Worm (Caenorhabditis elegans) whole organism, young adult: ENCODE data around the gene K09C4.4.
A peak's percentile ranks its signal among the peaks of the same experiment; 100 is the strongest.

Experiments used
- C06A6.2 ChIP-seq: fragments of 200-800 bp; sonication (Bioruptor generic); conservative IDR thresholded peaks from 2 replicates; pipeline ENCODE4 v1.3.6; 2022; ENCODE audit warnings: missing genetic modification characterization, missing compliant biosample characterization
- C17E4.6 ChIP-seq: fragments of 200-800 bp; sonication (Bioruptor generic); IDR thresholded peaks from 2 replicates; pipeline ENCODE4 v1.3.6; 2022; ENCODE audit warnings: missing genetic modification reagents, missing genetic modification characterization, missing compliant biosample characterization
- F22D6.2 ChIP-seq: sonication (generic microtip); optimal IDR thresholded peaks from 2 replicates; lab custom pipeline; 2016; ENCODE audit warnings: mild to moderate bottlenecking, missing genetic modification characterization, missing compliant biosample characterization
- K11D2.4 ChIP-seq: fragments of 200-800 bp; sonication (Bioruptor generic); IDR thresholded peaks from 2 replicates; pipeline ENCODE4 v1.3.6; 2022; ENCODE audit warnings: missing genetic modification reagents, missing genetic modification characterization, missing compliant biosample characterization
- Y56A3A.18 ChIP-seq: fragments of 200-800 bp; sonication (Bioruptor generic); IDR thresholded peaks from 2 replicates; pipeline ENCODE4 v1.3.6; 2022; ENCODE audit warnings: missing genetic modification reagents, missing genetic modification characterization, missing compliant biosample characterization
- Y79H2A.3 ChIP-seq: fragments of 200-800 bp; sonication (Bioruptor generic); conservative IDR thresholded peaks from 2 replicates; pipeline ENCODE4 v1.3.6; 2022; ENCODE audit warnings: missing genetic modification reagents, missing genetic modification characterization, missing compliant biosample characterization
- ZK185.1 ChIP-seq: sonication (generic microtip); optimal IDR thresholded peaks from 2 replicates; lab custom pipeline; 2016; ENCODE audit warnings: mild to moderate bottlenecking, missing genetic modification characterization, missing compliant biosample characterization; ENCODE audit not compliant: poor library complexity, severe bottlenecking
- atf-7 ChIP-seq: sonication (generic microtip); optimal IDR thresholded peaks from 2 replicates; lab custom pipeline; 2017; ENCODE audit warnings: mild to moderate bottlenecking, missing genetic modification characterization, missing compliant biosample characterization
- ccch-3 ChIP-seq: fragments of 200-800 bp; sonication (Bioruptor generic); optimal IDR thresholded peaks from 2 replicates; lab custom pipeline; 2018; ENCODE audit warnings: mild to moderate bottlenecking, missing genetic modification characterization, missing compliant biosample characterization
- ceh-91 ChIP-seq: fragments of 200-800 bp; sonication (Bioruptor generic); IDR thresholded peaks from 2 replicates; pipeline ENCODE4 v1.3.6; 2022; ENCODE audit warnings: missing genetic modification reagents, missing genetic modification characterization, missing compliant biosample characterization
- chd-7 ChIP-seq: sonication (generic microtip); optimal IDR thresholded peaks from 2 replicates; lab custom pipeline; 2016; ENCODE audit warnings: mild to moderate bottlenecking, missing genetic modification characterization, moderate library complexity, missing compliant biosample characterization
- dpff-1 ChIP-seq: sonication (generic microtip); optimal IDR thresholded peaks from 2 replicates; lab custom pipeline; 2017; ENCODE audit warnings: mild to moderate bottlenecking, missing genetic modification characterization, missing compliant biosample characterization
- egrh-3 ChIP-seq: fragments of 200-800 bp; sonication (Bioruptor generic); IDR thresholded peaks from 2 replicates; pipeline ENCODE4 v1.3.6; 2022; ENCODE audit warnings: missing genetic modification reagents, missing genetic modification characterization, missing compliant biosample characterization
- fkh-3 ChIP-seq: sonication (generic microtip); optimal IDR thresholded peaks from 2 replicates; lab custom pipeline; 2016; ENCODE audit warnings: mild to moderate bottlenecking, missing genetic modification characterization, missing compliant biosample characterization
- hlh-26 ChIP-seq: fragments of 200-800 bp; sonication (Bioruptor generic); conservative IDR thresholded peaks from 2 replicates; pipeline ENCODE4 v1.3.6; 2022; ENCODE audit warnings: missing genetic modification reagents, missing genetic modification characterization, missing compliant biosample characterization
- hmg-1.2 ChIP-seq: fragments of 200-800 bp; sonication (Bioruptor generic); IDR thresholded peaks from 2 replicates; pipeline ENCODE4 v1.3.6; 2022; ENCODE audit warnings: missing genetic modification reagents, missing genetic modification characterization, missing compliant biosample characterization
- let-607 ChIP-seq, 2 experiments: fragments of 200-800 bp in 1 of 2; sonication (Bioruptor generic) in 1 of 2; sonication (generic microtip) in 1 of 2; optimal IDR thresholded peaks; 2 replicates each; lab custom pipeline; 2016 to 2018; ENCODE audit warnings: mild to moderate bottlenecking in 2 of 2, missing compliant biosample characterization in 2 of 2, missing genetic modification characterization in 2 of 2, moderate library complexity in 2 of 2, missing genotype in 1 of 2
- lin-26 ChIP-seq: fragments of 200-800 bp; sonication (Bioruptor generic); IDR thresholded peaks from 2 replicates; pipeline ENCODE4 v1.3.6; 2022; ENCODE audit warnings: missing genetic modification reagents, missing genetic modification characterization, missing compliant biosample characterization
- lin-40 ChIP-seq: sonication (generic microtip); optimal IDR thresholded peaks from 2 replicates; lab custom pipeline; 2016; ENCODE audit warnings: missing genetic modification characterization, mild to moderate bottlenecking, missing compliant biosample characterization, missing genotype, missing genetic modification reagents
- lin-54 ChIP-seq: fragments of 200-800 bp; sonication (Bioruptor generic); optimal IDR thresholded peaks from 2 replicates; lab custom pipeline; 2018; ENCODE audit warnings: mild to moderate bottlenecking, missing genetic modification characterization, missing compliant biosample characterization
- lsl-1 ChIP-seq: fragments of 200-800 bp; sonication (Bioruptor generic); optimal IDR thresholded peaks from 2 replicates; lab custom pipeline; 2018; ENCODE audit warnings: mild to moderate bottlenecking, missing genetic modification characterization, moderate library complexity, missing compliant biosample characterization
- madf-10 ChIP-seq: sonication (generic microtip); optimal IDR thresholded peaks from 2 replicates; lab custom pipeline; 2016; ENCODE audit warnings: mild to moderate bottlenecking, missing genetic modification characterization, missing compliant biosample characterization
- mel-28 ChIP-seq: sonication (generic microtip); optimal IDR thresholded peaks from 2 replicates; lab custom pipeline; 2016; ENCODE audit warnings: borderline replicate concordance, mild to moderate bottlenecking, missing genetic modification characterization, missing compliant biosample characterization
- mes-4 ChIP-seq: sonication (generic microtip); optimal IDR thresholded peaks from 2 replicates; lab custom pipeline; 2016; ENCODE audit warnings: missing genotype, missing genetic modification characterization, missing compliant biosample characterization
- nfya-1 ChIP-seq: sonication (generic microtip); optimal IDR thresholded peaks from 2 replicates; lab custom pipeline; 2017; ENCODE audit warnings: antibody characterized with exemption, missing compliant biosample characterization, missing genetic modification characterization, borderline replicate concordance; ENCODE audit not compliant: insufficient read depth
- nhr-27 ChIP-seq: fragments of 200-800 bp; sonication (Bioruptor generic); optimal IDR thresholded peaks from 2 replicates; lab custom pipeline; 2018; ENCODE audit warnings: mild to moderate bottlenecking, missing genetic modification characterization, moderate library complexity, missing compliant biosample characterization
- nhr-80 ChIP-seq: sonication (generic microtip); optimal IDR thresholded peaks from 2 replicates; lab custom pipeline; 2016; ENCODE audit warnings: missing genetic modification characterization, missing compliant biosample characterization
- pbrm-1 ChIP-seq: fragments of 200-800 bp; sonication (Bioruptor generic); IDR thresholded peaks from 2 replicates; pipeline ENCODE4 v1.3.6; 2022; ENCODE audit warnings: missing genetic modification reagents, missing genetic modification characterization, missing compliant biosample characterization
- pha-4 ChIP-seq: fragments of 150-350 bp; sonication (generic microtip); optimal IDR thresholded peaks from 2 replicates; lab custom pipeline; 2014; ENCODE audit warnings: missing biosample characterization, missing genetic modification reagents, missing genetic modification characterization
- rcor-1 ChIP-seq: fragments of 200-800 bp; sonication (Bioruptor generic); IDR thresholded peaks from 2 replicates; pipeline ENCODE4 v1.3.6; 2022; ENCODE audit warnings: missing genetic modification reagents, missing genetic modification characterization, missing compliant biosample characterization
- sdz-38 ChIP-seq: sonication (generic microtip); optimal IDR thresholded peaks from 2 replicates; lab custom pipeline; 2016; ENCODE audit warnings: missing genotype, missing genetic modification characterization, missing compliant biosample characterization
- snpc-1.1 ChIP-seq: sonication (generic microtip); optimal IDR thresholded peaks from 2 replicates; lab custom pipeline; 2017; ENCODE audit warnings: missing genetic modification characterization, mild to moderate bottlenecking, missing compliant biosample characterization, antibody characterized with exemption, moderate library complexity, missing genotype, missing genetic modification reagents; ENCODE audit not compliant: insufficient read depth
- snpc-1.3 ChIP-seq: sonication (generic microtip); optimal IDR thresholded peaks from 2 replicates; lab custom pipeline; 2017; ENCODE audit warnings: missing genetic modification characterization, mild to moderate bottlenecking, missing compliant biosample characterization, antibody characterized with exemption, moderate library complexity, missing genotype, missing genetic modification reagents; ENCODE audit not compliant: insufficient read depth
- snpc-4 ChIP-seq, 5 experiments: fragments of 150-350 bp in 1 of 5; sonication (generic microtip) in 4 of 5; optimal IDR thresholded peaks; 2 replicates each; lab custom pipeline; 2014 to 2018; ENCODE audit warnings: missing genetic modification characterization in 5 of 5, missing biosample characterization in 3 of 5, antibody characterized with exemption in 2 of 5, mild to moderate bottlenecking in 2 of 5, missing compliant biosample characterization in 2 of 5, missing genotype in 2 of 5, moderate library complexity in 2 of 5, missing genetic modification reagents in 1 of 5
- somi-1 ChIP-seq: fragments of 200-800 bp; sonication (Bioruptor generic); optimal IDR thresholded peaks from 2 replicates; lab custom pipeline; 2018; ENCODE audit warnings: mild to moderate bottlenecking, missing genetic modification characterization, missing compliant biosample characterization
- sptf-2 ChIP-seq: fragments of 200-800 bp; sonication (Bioruptor generic); optimal IDR thresholded peaks from 2 replicates; lab custom pipeline; 2018; ENCODE audit warnings: mild to moderate bottlenecking, missing genetic modification characterization, missing compliant biosample characterization
- tbx-9 ChIP-seq: sonication (generic microtip); optimal IDR thresholded peaks from 2 replicates; lab custom pipeline; 2016; ENCODE audit warnings: borderline replicate concordance, missing genetic modification characterization, inconsistent platforms, missing compliant biosample characterization
- tlf-1 ChIP-seq: fragments of 200-800 bp; sonication (Bioruptor generic); optimal IDR thresholded peaks from 2 replicates; lab custom pipeline; 2018; ENCODE audit warnings: mild to moderate bottlenecking, missing genetic modification characterization, missing compliant biosample characterization
- zfh-2 ChIP-seq: fragments of 200-800 bp; sonication (Bioruptor generic); conservative IDR thresholded peaks from 2 replicates; pipeline ENCODE4 v1.3.6; 2022; ENCODE audit warnings: missing genetic modification reagents, missing genetic modification characterization, missing compliant biosample characterization
- zim-3 ChIP-seq: sonication (generic microtip); optimal IDR thresholded peaks from 2 replicates; lab custom pipeline; 2017; ENCODE audit warnings: mild to moderate bottlenecking, missing genetic modification characterization, moderate library complexity, missing compliant biosample characterization
- ztf-18 ChIP-seq: sonication (generic microtip); optimal IDR thresholded peaks from 2 replicates; lab custom pipeline; 2016; ENCODE audit warnings: missing genotype, mild to moderate bottlenecking, missing genetic modification characterization, missing compliant biosample characterization
- ztf-22 ChIP-seq: fragments of 200-800 bp; sonication (Bioruptor generic); optimal IDR thresholded peaks from 2 replicates; lab custom pipeline; 2018; ENCODE audit warnings: mild to moderate bottlenecking, missing genetic modification characterization, moderate library complexity, missing compliant biosample characterization
- ztf-26 ChIP-seq: sonication (generic microtip); optimal IDR thresholded peaks from 2 replicates; lab custom pipeline; 2017; ENCODE audit warnings: missing genetic modification characterization, missing compliant biosample characterization

Gene K09C4.4

ce11 chrX:3283189-3283588 is 6.1 kb upstream of the K09C4.4 start:
- TF ChIP-seq lin-40 (no peak), hmg-1.2 (GFP tag; lab: Robert Waterston, UW) (no peak), nhr-27 (tag; lab: Kevin White, UChicago) (no peak), nhr-80 (tag; lab: Kevin White, UChicago) (peak; percentile 57), lsl-1 (no peak), somi-1 (GFP tag; lab: Kevin White, UChicago) (no peak), fkh-3 (no peak), atf-7 (tag; lab: Kevin White, UChicago) (no peak)

ce11 chrX:3284967-3285366 is 4.3 kb upstream of the K09C4.4 start:
- TF ChIP-seq pbrm-1 (GFP tag; lab: Robert Waterston, UW) = no peak
- no peak for TF ChIP-seq ceh-91 (GFP tag; lab: Robert Waterston, UW)
- TF ChIP-seq C06A6.2 (GFP tag; lab: Robert Waterston, UW) = no peak
- TF ChIP-seq Y56A3A.18 (GFP tag; lab: Robert Waterston, UW) = no peak
- no peak for TF ChIP-seq sptf-2 (GFP tag; lab: Kevin White, UChicago)
- no peak for TF ChIP-seq somi-1 (GFP tag; lab: Kevin White, UChicago)
- no peak for TF ChIP-seq ztf-18 (tag; lab: Kevin White, UChicago)
- no peak for TF ChIP-seq sdz-38
- no peak for TF ChIP-seq tbx-9 (tag; lab: Kevin White, UChicago)
- no peak for TF ChIP-seq mel-28
- no peak for TF ChIP-seq C17E4.6
- TF ChIP-seq nfya-1 (tag; lab: Kevin White, UChicago) = no peak
- TF ChIP-seq ccch-3 (GFP tag; lab: Kevin White, UChicago) = no peak
- TF ChIP-seq rcor-1 (GFP tag; lab: Robert Waterston, UW) = no peak
- no peak for TF ChIP-seq K11D2.4 (GFP tag; lab: Robert Waterston, UW)

- no peak for TF ChIP-seq ztf-26 (tag; lab: Kevin White, UChicago)
- TF ChIP-seq nhr-80 (tag; lab: Kevin White, UChicago) = peak; percentile 72
Measured at ce11 chrX:3285448-3285847, 3.8 kb upstream of the K09C4.4 start.

- TF ChIP-seq lin-54 (no peak), mes-4 (tag; lab: Kevin White, UChicago) (no peak), hlh-26 (no peak), atf-7 (tag; lab: Kevin White, UChicago) (peak; percentile 93), ZK185.1 (tag; lab: Kevin White, UChicago) (no peak), zfh-2 (no peak), dpff-1 (tag; lab: Kevin White, UChicago) (no peak), Y56A3A.18 (GFP tag; lab: Robert Waterston, UW) (no peak), lsl-1 (no peak), snpc-4 (GFP tag; optimal IDR thresholded peaks at IDR 0.05; lab: Kevin White, UChicago) (no peak), snpc-4 (tag; optimal IDR thresholded peaks at IDR 0.05; lab: Kevin White, UChicago) (no peak), madf-10 (tag; lab: Kevin White, UChicago) (peak; percentile 33), lin-26 (GFP tag; lab: Robert Waterston, UW) (no peak), snpc-1.1 (tag; lab: Kevin White, UChicago) (no peak), F22D6.2 (tag; lab: Kevin White, UChicago) (peak; percentile 74), pha-4 (tag; lab: Kevin White, UChicago) (peak; percentile 37), egrh-3 (GFP tag; lab: Robert Waterston, UW) (no peak), let-607 (tag; optimal IDR thresholded peaks at IDR 0.05; lab: Kevin White, UChicago) (peak; percentile 36 to 39), nhr-80 (tag; lab: Kevin White, UChicago) (peak; percentile 99), tlf-1 (GFP tag; lab: Kevin White, UChicago) (peak; percentile 41), snpc-1.3 (no peak), ztf-22 (GFP tag; lab: Kevin White, UChicago) (peak; percentile 88), zim-3 (tag; lab: Kevin White, UChicago) (no peak), chd-7 (no peak), Y79H2A.3 (GFP tag; lab: Robert Waterston, UW) (no peak)
Measured at ce11 chrX:3290147-3290546, 864 bp downstream of the K09C4.4 start.
